Worm (Caenorhabditis elegans) whole organism, early embryonic: Measurements from ENCODE around the gene prx-19.

Source experiments
- B0310.2 ChIP-seq: sonication (generic microtip); optimal IDR thresholded peaks from 2 replicates; lab custom pipeline; 2016; ENCODE audit warnings: mild to moderate bottlenecking, missing genetic modification characterization, missing compliant biosample characterization
- F13C5.2 ChIP-seq: sonication (generic microtip); optimal IDR thresholded peaks from 2 replicates; lab custom pipeline; 2017; ENCODE audit warnings: mild to moderate bottlenecking, missing genetic modification characterization, inconsistent platforms, missing compliant biosample characterization
- aly-1 ChIP-seq: sonication (generic microtip); optimal IDR thresholded peaks from 2 replicates; lab custom pipeline; 2016; ENCODE audit warnings: missing genetic modification characterization, missing compliant biosample characterization
- ama-1 ChIP-seq: fragments of 150-350 bp; optimal IDR thresholded peaks from 2 replicates; lab custom pipeline; 2014
- ceh-13 ChIP-seq: fragments of 200-800 bp; sonication (Bioruptor generic); optimal IDR thresholded peaks from 2 replicates; lab custom pipeline; 2018; ENCODE audit warnings: mild to moderate bottlenecking, missing genetic modification characterization, missing compliant biosample characterization
- ets-7 ChIP-seq: sonication (generic microtip); optimal IDR thresholded peaks from 2 replicates; lab custom pipeline; 2016; ENCODE audit warnings: missing genotype, missing genetic modification characterization, missing compliant biosample characterization
- flt-1 ChIP-seq: fragments of 200-800 bp; sonication (Bioruptor generic); IDR thresholded peaks from 2 replicates; pipeline ENCODE4 v1.3.6; 2022; ENCODE audit warnings: missing genetic modification characterization, missing compliant biosample characterization
- hmbx-1 ChIP-seq: sonication (generic microtip); optimal IDR thresholded peaks from 2 replicates; lab custom pipeline; 2016; ENCODE audit warnings: mild to moderate bottlenecking, missing genetic modification characterization, missing compliant biosample characterization
- hnd-1 ChIP-seq: sonication (generic microtip); optimal IDR thresholded peaks from 2 replicates; lab custom pipeline; 2016; ENCODE audit warnings: missing genetic modification characterization, missing compliant biosample characterization
- sea-1 ChIP-seq: fragments of 200-800 bp; sonication (Bioruptor generic); conservative IDR thresholded peaks from 2 replicates; pipeline ENCODE4 v1.3.6; 2022; ENCODE audit warnings: missing genetic modification characterization, missing compliant biosample characterization
- tbx-11 ChIP-seq: fragments of 200-800 bp; sonication (Bioruptor generic); IDR thresholded peaks from 2 replicates; pipeline ENCODE4 v1.3.6; 2022; ENCODE audit warnings: missing genetic modification characterization, missing compliant biosample characterization
- tbx-37 ChIP-seq: fragments of 200-800 bp; sonication (Bioruptor generic); conservative IDR thresholded peaks from 2 replicates; pipeline ENCODE4 v1.3.6; 2022; ENCODE audit warnings: missing genetic modification reagents, missing genetic modification characterization, missing compliant biosample characterization
- tra-4 ChIP-seq: sonication (generic microtip); optimal IDR thresholded peaks from 2 replicates; lab custom pipeline; 2017; ENCODE audit warnings: missing genetic modification characterization, missing compliant biosample characterization

DNA sequence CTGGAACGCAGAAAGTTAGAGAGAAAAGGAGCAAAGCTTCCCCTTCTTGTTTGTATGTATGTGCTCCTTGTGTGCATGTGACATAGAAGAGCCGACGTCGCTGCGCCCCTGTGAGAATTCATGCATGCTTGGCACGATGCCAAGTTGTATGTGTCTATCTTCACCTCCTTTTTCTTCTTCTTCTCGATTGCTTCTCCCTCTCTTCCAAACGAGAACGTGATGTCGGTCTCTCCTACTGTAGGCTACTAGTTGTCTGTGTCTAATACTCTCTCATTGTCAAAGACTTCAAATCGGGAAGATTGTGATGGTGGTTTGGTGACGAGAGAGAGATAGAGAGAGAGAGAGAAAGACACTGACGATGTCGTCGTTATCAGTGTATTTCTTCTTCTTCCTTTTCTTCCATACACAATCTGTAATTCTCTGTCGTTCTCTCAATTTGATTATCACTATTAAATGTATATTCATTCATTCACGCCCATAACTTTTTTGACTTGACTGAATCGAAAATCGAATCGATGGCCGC lies 11.8 kb downstream of the prx-19 start:
- no peak for TF ChIP-seq tbx-37
- no peak for TF ChIP-seq flt-1
- no peak for TF ChIP-seq ets-7 (tag; lab: Kevin White, UChicago)
- no peak for TF ChIP-seq ama-1 (lab: Kevin White, UChicago)
- TF ChIP-seq tra-4 (tag; lab: Kevin White, UChicago) = no peak
- no peak for TF ChIP-seq tbx-11 (GFP tag; lab: Robert Waterston, UW)
- TF ChIP-seq B0310.2 = no peak
- no peak for TF ChIP-seq ceh-13 (GFP tag; lab: Kevin White, UChicago)
- no peak for TF ChIP-seq hmbx-1 (tag; lab: Kevin White, UChicago)
- TF ChIP-seq sea-1 = no peak
- no peak for TF ChIP-seq aly-1 (tag; lab: Kevin White, UChicago)
- TF ChIP-seq hnd-1 (tag; lab: Kevin White, UChicago) = no peak
- TF ChIP-seq F13C5.2 (tag; lab: Kevin White, UChicago) = no peak
